Fruit fly (Drosophila melanogaster): ENCODE results near the gene CG17294.

The CG17294 gene

dm6 chr2L:8426801-8427200 is 50.0 kb downstream of the CG17294 start:
- TF ChIP-seq CG17801 (GFP tag; optimal IDR thresholded peaks at IDR 0.05; ENCODE audit: partially characterized antibody) = no peak
